In genomic region chr2L:2175090-2175830, dm6 we compare ENCODE assay signal across 6 fruit fly cellular contexts.
A peak's percentile ranks its signal among the peaks of the same experiment; 100 is the strongest.
TF ChIP-seq lines count a peak whose summit lies in the region.

No protein-coding gene starts in this region.

- TF ChIP-seq CTCF in whole organism, embryonic (GFP tag; optimal IDR thresholded peaks at IDR 0.05; lab: Kevin White, UChicago) = no peak

TF ChIP-seq in whole organism, 6 proteins besides CTCF, POLR2A, EP300 and RAD21:
- peak; percentile 24 for TF ChIP-seq CG8478 (optimal IDR thresholded peaks at IDR 0.05; lab: Kevin White, UChicago)
- no peak for TF ChIP-seq Dll (optimal IDR thresholded peaks at IDR 0.05; lab: Kevin White, UChicago)
- no peak for TF ChIP-seq pan (optimal IDR thresholded peaks at IDR 0.05; lab: Kevin White, UChicago)
- no peak for TF ChIP-seq psq (optimal IDR thresholded peaks at IDR 0.05; lab: Kevin White, UChicago)
- TF ChIP-seq EcR (GFP tag; optimal IDR thresholded peaks at IDR 0.05; lab: Kevin White, UChicago) = peak; percentile 56 to 73
- TF ChIP-seq usp (GFP tag; optimal IDR thresholded peaks at IDR 0.05; lab: Kevin White, UChicago) = no peak
TF ChIP-seq in whole organism: peak in this region for 2.

TF ChIP-seq in whole organism, adult, 20 proteins besides CTCF, POLR2A, EP300 and RAD21 (continues in another document):
- TF ChIP-seq cic (GFP tag; optimal IDR thresholded peaks at IDR 0.05; lab: Kevin White, UChicago) = peak; percentile 62
- TF ChIP-seq Crg-1 (GFP tag; optimal IDR thresholded peaks at IDR 0.05; lab: Kevin White, UChicago) = no peak
- TF ChIP-seq pad (GFP tag; optimal IDR thresholded peaks at IDR 0.05; lab: Kevin White, UChicago) = peak; percentile 55
- TF ChIP-seq CG1620 (GFP tag; optimal IDR thresholded peaks at IDR 0.05; lab: Kevin White, UChicago) = no peak
- peak; percentile 46 for TF ChIP-seq CG33017 (tag; optimal IDR thresholded peaks at IDR 0.05; lab: Kevin White, UChicago)
- TF ChIP-seq CG11617 (GFP tag; optimal IDR thresholded peaks at IDR 0.05; lab: Kevin White, UChicago) = no peak
- TF ChIP-seq CG5204 (GFP tag; optimal IDR thresholded peaks at IDR 0.05; lab: Kevin White, UChicago) = no peak
- TF ChIP-seq Mnt (GFP tag; optimal IDR thresholded peaks at IDR 0.05; lab: Kevin White, UChicago) = peak; percentile 89
- TF ChIP-seq CG7101 (tag; optimal IDR thresholded peaks at IDR 0.05; lab: Kevin White, UChicago) = no peak
- TF ChIP-seq bab1 (GFP tag; optimal IDR thresholded peaks at IDR 0.05; lab: Kevin White, UChicago) = no peak
- TF ChIP-seq ovo (GFP tag; optimal IDR thresholded peaks at IDR 0.05; lab: Kevin White, UChicago) = peak; percentile 30
- peak; percentile 97 for TF ChIP-seq kay (GFP tag; lab: Kevin White, UChicago; ENCODE audit: borderline replicate concordance)
- TF ChIP-seq cnc (optimal IDR thresholded peaks at IDR 0.05; lab: Kevin White, UChicago) = no peak
- peak; percentile 11 for TF ChIP-seq CG14711 (tag; optimal IDR thresholded peaks at IDR 0.05; lab: Kevin White, UChicago)
- peak; percentile 99 for TF ChIP-seq tj (GFP tag; optimal IDR thresholded peaks at IDR 0.05; lab: Kevin White, UChicago)
- no peak for TF ChIP-seq toe (GFP tag; optimal IDR thresholded peaks at IDR 0.05; lab: Kevin White, UChicago)
- TF ChIP-seq CG12768 (GFP tag; optimal IDR thresholded peaks at IDR 0.05; lab: Kevin White, UChicago) = peak; percentile 17

TF ChIP-seq in whole organism, embryonic, 481 proteins besides CTCF, POLR2A, EP300 and RAD21 (continues in another document):
- no peak for TF ChIP-seq CG10366 (GFP tag; IDR thresholded peaks at IDR 0.05; lab: Robert Waterston, UW)
- TF ChIP-seq Hey (tag; optimal IDR thresholded peaks at IDR 0.05; lab: Kevin White, UChicago) = no peak
- peak; percentile 49 for TF ChIP-seq nom (GFP tag; optimal IDR thresholded peaks at IDR 0.05; lab: Kevin White, UChicago)
- 0 out of 2 replicates have a peak, but pooled peaks have one; percentile 28 for TF ChIP-seq bbx (GFP tag; IDR thresholded peaks at IDR 0.05; lab: Robert Waterston, UW; ENCODE audit: partially characterized antibody)
- TF ChIP-seq CG2129 (GFP tag; IDR thresholded peaks at IDR 0.05; lab: Robert Waterston, UW; ENCODE audit: partially characterized antibody) = no peak
- TF ChIP-seq ranshi (GFP tag; IDR thresholded peaks at IDR 0.05; lab: Robert Waterston, UW) = no peak
- no peak for TF ChIP-seq CG17829 (tag; optimal IDR thresholded peaks at IDR 0.05; lab: Kevin White, UChicago)
- no peak for TF ChIP-seq az2 (GFP tag; optimal IDR thresholded peaks at IDR 0.05; lab: Kevin White, UChicago)
- no peak for TF ChIP-seq sna (GFP tag; IDR thresholded peaks at IDR 0.05; lab: Robert Waterston, UW; ENCODE audit: partially characterized antibody)
- TF ChIP-seq ken (GFP tag; IDR thresholded peaks at IDR 0.05; lab: Robert Waterston, UW) = no peak
- TF ChIP-seq CG2889 (GFP tag; IDR thresholded peaks at IDR 0.05; lab: Robert Waterston, UW) = no peak
- TF ChIP-seq CG4707 (GFP tag; optimal IDR thresholded peaks at IDR 0.05; lab: Kevin White, UChicago) = peak; percentile 18
- peak; percentile 29 for TF ChIP-seq CG2120 (GFP tag; optimal IDR thresholded peaks at IDR 0.05; lab: Kevin White, UChicago)
- no peak for TF ChIP-seq al (GFP tag; IDR thresholded peaks at IDR 0.05; lab: Robert Waterston, UW)
- TF ChIP-seq CrebB (tag; optimal IDR thresholded peaks at IDR 0.05; lab: Kevin White, UChicago) = no peak
- no peak for TF ChIP-seq Ets97D (GFP tag; optimal IDR thresholded peaks at IDR 0.05; lab: Kevin White, UChicago)
- TF ChIP-seq Lim3 (GFP tag; IDR thresholded peaks at IDR 0.05; lab: Robert Waterston, UW) = no peak
- no peak for TF ChIP-seq D19B (GFP tag; optimal IDR thresholded peaks at IDR 0.05; lab: Kevin White, UChicago)

TF ChIP-seq in whole organism, prepupa, 60 proteins besides CTCF, POLR2A, EP300 and RAD21 (continues in another document):
- TF ChIP-seq Ets96B (tag; optimal IDR thresholded peaks at IDR 0.05; lab: Kevin White, UChicago) (peak; percentile 32), pdm3 (GFP tag; optimal IDR thresholded peaks at IDR 0.05; lab: Kevin White, UChicago) (peak; percentile 28), CG6792 (GFP tag; optimal IDR thresholded peaks at IDR 0.05; lab: Kevin White, UChicago) (peak; percentile 48), svp (GFP tag; lab: Kevin White, UChicago) (peak; percentile 80), Sox14 (GFP tag; optimal IDR thresholded peaks at IDR 0.05; lab: Kevin White, UChicago) (peak; percentile 47), OdsH (GFP tag; optimal IDR thresholded peaks at IDR 0.05; lab: Kevin White, UChicago) (peak; percentile 63), CG11294 (GFP tag; IDR thresholded peaks at IDR 0.05; lab: Robert Waterston, UW) (no peak), spab (GFP tag; optimal IDR thresholded peaks at IDR 0.05; lab: Kevin White, UChicago) (peak; percentile 18), salr (GFP tag; optimal IDR thresholded peaks at IDR 0.05; lab: Kevin White, UChicago) (peak in 1 of 2 experiments; percentile 12), Lpt (GFP tag; optimal IDR thresholded peaks at IDR 0.05; lab: Kevin White, UChicago) (peak; percentile 71), CG6163 (GFP tag; IDR thresholded peaks at IDR 0.05; lab: Robert Waterston, UW) (peak; percentile 60; the same call in 2 of the 3 replicates), eg (GFP tag; IDR thresholded peaks at IDR 0.05; lab: Robert Waterston, UW) (no peak), CG9139 (GFP tag; optimal IDR thresholded peaks at IDR 0.05; lab: Kevin White, UChicago) (peak; percentile 30), Sox15 (GFP tag; optimal IDR thresholded peaks at IDR 0.05; lab: Kevin White, UChicago) (no peak), CG31627 (GFP tag; optimal IDR thresholded peaks at IDR 0.05; lab: Kevin White, UChicago) (peak; percentile 6), CG10631 (GFP tag; optimal IDR thresholded peaks at IDR 0.05; lab: Kevin White, UChicago) (peak; percentile 56), Hr39 (GFP tag; optimal IDR thresholded peaks at IDR 0.05; lab: Kevin White, UChicago) (peak; percentile 7), lz (GFP tag; optimal IDR thresholded peaks at IDR 0.05; lab: Kevin White, UChicago) (peak; percentile 18)

TF ChIP-seq in whole organism, pupa, 21 proteins besides CTCF, POLR2A, EP300 and RAD21 (continues in another document):
- peak; percentile 94 for TF ChIP-seq EcR (GFP tag; optimal IDR thresholded peaks at IDR 0.05; lab: Kevin White, UChicago)
- TF ChIP-seq CG12605 (GFP tag; IDR thresholded peaks at IDR 0.05; lab: Robert Waterston, UW) = peak; percentile 46
- TF ChIP-seq fd96Ca (GFP tag; IDR thresholded peaks at IDR 0.05; lab: Robert Waterston, UW) = 0 out of 3 replicates have a peak, but pooled peaks have one; percentile 26
- peak; percentile 49; the same call in 2 of the 3 replicates for TF ChIP-seq CG4496 (GFP tag; IDR thresholded peaks at IDR 0.05; lab: Robert Waterston, UW)
- no peak for TF ChIP-seq D1 (tag; optimal IDR thresholded peaks at IDR 0.05; lab: Kevin White, UChicago)
- peak; percentile 15 for TF ChIP-seq CG8159 (tag; optimal IDR thresholded peaks at IDR 0.05; lab: Kevin White, UChicago)
- TF ChIP-seq rn (GFP tag; IDR thresholded peaks at IDR 0.05; lab: Robert Waterston, UW) = 0 out of 2 replicates have a peak, but pooled peaks have one; percentile 49
- peak; percentile 37; the same call in 1 of the 2 replicates for TF ChIP-seq CG32121 (GFP tag; IDR thresholded peaks at IDR 0.05; lab: Robert Waterston, UW)
- no peak; the same call in 1 of the 2 replicates for TF ChIP-seq Ets98B (GFP tag; IDR thresholded peaks at IDR 0.05; lab: Robert Waterston, UW)
- no peak for TF ChIP-seq gl (tag; optimal IDR thresholded peaks at IDR 0.05; lab: Kevin White, UChicago)
- TF ChIP-seq Pif1B (GFP tag; optimal IDR thresholded peaks at IDR 0.05; lab: Kevin White, UChicago) = peak; percentile 58
- TF ChIP-seq CG13204 (GFP tag; optimal IDR thresholded peaks at IDR 0.05; lab: Kevin White, UChicago) = peak; percentile 86
- peak; percentile 46 for TF ChIP-seq CG9948 (tag; optimal IDR thresholded peaks at IDR 0.05; lab: Kevin White, UChicago)
- no peak for TF ChIP-seq CG8301 (tag; optimal IDR thresholded peaks at IDR 0.05; lab: Kevin White, UChicago)
- TF ChIP-seq Snoo (tag; optimal IDR thresholded peaks at IDR 0.05; lab: Kevin White, UChicago) = peak; percentile 3
- peak; percentile 23 for TF ChIP-seq CG14655 (GFP tag; optimal IDR thresholded peaks at IDR 0.05; lab: Kevin White, UChicago)
- no peak for TF ChIP-seq CG10348 (GFP tag; IDR thresholded peaks at IDR 0.05; lab: Robert Waterston, UW)
- TF ChIP-seq Pif1A (GFP tag; optimal IDR thresholded peaks at IDR 0.05; lab: Kevin White, UChicago) = peak; percentile 19
- peak; percentile 35 for TF ChIP-seq CG15710 (tag; optimal IDR thresholded peaks at IDR 0.05; lab: Kevin White, UChicago)

TF ChIP-seq in whole organism, wandering third instar larva, 38 proteins besides CTCF, POLR2A, EP300 and RAD21 (continues in another document):
- peak; percentile 24 for TF ChIP-seq tai (GFP tag; optimal IDR thresholded peaks at IDR 0.05; lab: Kevin White, UChicago)
- peak; percentile 54 for TF ChIP-seq OdsH (GFP tag; optimal IDR thresholded peaks at IDR 0.05; lab: Kevin White, UChicago)
- TF ChIP-seq brk (GFP tag; optimal IDR thresholded peaks at IDR 0.05; lab: Kevin White, UChicago) = peak; percentile 61
- TF ChIP-seq Sp1 (GFP tag; optimal IDR thresholded peaks at IDR 0.05; lab: Kevin White, UChicago) = peak; percentile 37
- no peak for TF ChIP-seq Rel (GFP tag; optimal IDR thresholded peaks at IDR 0.05; lab: Kevin White, UChicago)
- peak; percentile 1 for TF ChIP-seq Rel (tag; optimal IDR thresholded peaks at IDR 0.05; lab: Kevin White, UChicago)
- no peak for TF ChIP-seq CrebA (GFP tag; optimal IDR thresholded peaks at IDR 0.05; lab: Kevin White, UChicago; ENCODE audit: borderline replicate concordance)
- peak; percentile 28 for TF ChIP-seq h (GFP tag; optimal IDR thresholded peaks at IDR 0.05; lab: Kevin White, UChicago)
- TF ChIP-seq Dif (GFP tag; optimal IDR thresholded peaks at IDR 0.05; lab: Kevin White, UChicago; ENCODE audit: partially characterized antibody) = peak; percentile 76
- TF ChIP-seq Jra (GFP tag; optimal IDR thresholded peaks at IDR 0.05; lab: Kevin White, UChicago) = peak; percentile 0
- no peak for TF ChIP-seq CG9705 (GFP tag; optimal IDR thresholded peaks at IDR 0.05; lab: Kevin White, UChicago)
- no peak for TF ChIP-seq Abd-B (GFP tag; optimal IDR thresholded peaks at IDR 0.05; lab: Kevin White, UChicago)
- no peak for TF ChIP-seq sage (GFP tag; optimal IDR thresholded peaks at IDR 0.05; lab: Kevin White, UChicago)
- no peak for TF ChIP-seq N (GFP tag; optimal IDR thresholded peaks at IDR 0.05; lab: Kevin White, UChicago)
- TF ChIP-seq Hnf4 (GFP tag; optimal IDR thresholded peaks at IDR 0.05; lab: Kevin White, UChicago) = peak; percentile 41
- no peak for TF ChIP-seq sv (GFP tag; optimal IDR thresholded peaks at IDR 0.05; lab: Kevin White, UChicago)
- TF ChIP-seq Myc (optimal IDR thresholded peaks at IDR 0.05; lab: Kevin White, UChicago) = no peak
- TF ChIP-seq woc (GFP tag; optimal IDR thresholded peaks at IDR 0.05; lab: Kevin White, UChicago) = peak; percentile 29
- TF ChIP-seq Dfd (GFP tag; optimal IDR thresholded peaks at IDR 0.05; lab: Kevin White, UChicago) = peak; percentile 90
- TF ChIP-seq usp (GFP tag; optimal IDR thresholded peaks at IDR 0.05; lab: Kevin White, UChicago) = no peak
- TF ChIP-seq br (GFP tag; optimal IDR thresholded peaks at IDR 0.05; lab: Kevin White, UChicago) = peak; percentile 48
